Worm (Caenorhabditis elegans) whole organism, L3 larva: ENCODE results near the gene ZK697.8.

Experiments
- R02D3.7 ChIP-seq: fragments of 150-350 bp; optimal IDR thresholded peaks from 2 replicates; lab custom pipeline; 2014; ENCODE audit warnings: missing biosample characterization, missing genetic modification characterization
- ZK546.5 ChIP-seq: sonication (generic microtip); optimal IDR thresholded peaks from 2 replicates; lab custom pipeline; 2017; ENCODE audit warnings: missing biosample characterization, missing genetic modification characterization
- aly-2 ChIP-seq: fragments of 150-350 bp; optimal IDR thresholded peaks from 2 replicates; lab custom pipeline; 2014; ENCODE audit warnings: missing biosample characterization, missing genetic modification characterization
- ama-1 ChIP-seq: fragments of 150-350 bp; optimal IDR thresholded peaks from 2 replicates; lab custom pipeline; 2018
- ceh-16 ChIP-seq: sonication (generic microtip); optimal IDR thresholded peaks from 2 replicates; lab custom pipeline; 2017; ENCODE audit warnings: missing biosample characterization, missing genetic modification characterization
- ceh-28 ChIP-seq: fragments of 150-350 bp; optimal IDR thresholded peaks from 2 replicates; lab custom pipeline; 2014; ENCODE audit warnings: missing biosample characterization, missing genetic modification reagents, missing genetic modification characterization
- ceh-82 ChIP-seq: fragments of 150-350 bp; optimal IDR thresholded peaks from 2 replicates; lab custom pipeline; 2014; ENCODE audit warnings: missing biosample characterization, missing genetic modification characterization
- daf-12 ChIP-seq: fragments of 150-350 bp; optimal IDR thresholded peaks from 2 replicates; lab custom pipeline; 2014; ENCODE audit warnings: missing biosample characterization, missing genetic modification reagents, missing genetic modification characterization
- egl-5 ChIP-seq: fragments of 150-350 bp; optimal IDR thresholded peaks from 2 replicates; lab custom pipeline; 2017; ENCODE audit warnings: missing biosample characterization, missing genetic modification reagents, missing genetic modification characterization, inconsistent platforms
- elt-1 ChIP-seq: fragments of 150-350 bp; optimal IDR thresholded peaks from 2 replicates; lab custom pipeline; 2014; ENCODE audit warnings: missing biosample characterization, missing genetic modification characterization
- elt-2 ChIP-seq: sonication (generic microtip); optimal IDR thresholded peaks from 2 replicates; lab custom pipeline; 2016; ENCODE audit warnings: missing genetic modification reagents, mild to moderate bottlenecking, missing genetic modification characterization, missing compliant biosample characterization
- elt-3 ChIP-seq, 3 experiments: fragments of 150-350 bp in 1 of 3; sonication (generic microtip) in 2 of 3; optimal IDR thresholded peaks; 2 replicates in 2 of 3; 4 replicates in 1 of 3; lab custom pipeline; 2014 to 2017; ENCODE audit warnings: missing biosample characterization in 3 of 3, missing genetic modification characterization in 3 of 3
- fkh-10 ChIP-seq: sonication (generic microtip); optimal IDR thresholded peaks from 2 replicates; lab custom pipeline; 2017; ENCODE audit warnings: missing biosample characterization, missing genetic modification reagents, missing genetic modification characterization
- fkh-2 ChIP-seq: fragments of 150-350 bp; optimal IDR thresholded peaks from 2 replicates; lab custom pipeline; 2014; ENCODE audit warnings: missing biosample characterization, missing genetic modification reagents, missing genetic modification characterization
- fos-1 ChIP-seq: fragments of 150-350 bp; optimal IDR thresholded peaks from 2 replicates; lab custom pipeline; 2014; ENCODE audit warnings: missing biosample characterization, missing genetic modification characterization
- hmg-11 ChIP-seq: sonication (generic microtip); optimal IDR thresholded peaks from 2 replicates; lab custom pipeline; 2016; ENCODE audit warnings: missing genetic modification characterization, missing compliant biosample characterization
- jun-1 ChIP-seq: fragments of 150-350 bp; optimal IDR thresholded peaks from 2 replicates; lab custom pipeline; 2014; ENCODE audit warnings: missing biosample characterization, missing genetic modification reagents, missing genetic modification characterization
- lin-15B ChIP-seq: fragments of 150-350 bp; optimal IDR thresholded peaks from 2 replicates; lab custom pipeline; 2014; ENCODE audit warnings: missing biosample characterization, missing genetic modification characterization
- lin-39 ChIP-seq: fragments of 150-350 bp; optimal IDR thresholded peaks from 2 replicates; lab custom pipeline; 2018; ENCODE audit warnings: missing biosample characterization, missing genetic modification reagents, missing genetic modification characterization
- lsy-12 ChIP-seq: sonication (generic microtip); optimal IDR thresholded peaks from 2 replicates; lab custom pipeline; 2016; ENCODE audit warnings: mild to moderate bottlenecking, missing genetic modification characterization, missing compliant biosample characterization
- mml-1 ChIP-seq: fragments of 150-350 bp; sonication (generic microtip); optimal IDR thresholded peaks from 3 replicates; lab custom pipeline; 2014; ENCODE audit warnings: missing biosample characterization, missing genetic modification characterization
- nfya-1 ChIP-seq: sonication (generic microtip); optimal IDR thresholded peaks from 2 replicates; lab custom pipeline; 2017; ENCODE audit warnings: missing genetic modification characterization, mild to moderate bottlenecking, missing compliant biosample characterization, antibody characterized with exemption, moderate library complexity; ENCODE audit not compliant: insufficient read depth
- nhr-11 ChIP-seq: fragments of 150-350 bp; optimal IDR thresholded peaks from 2 replicates; lab custom pipeline; 2014; ENCODE audit warnings: missing biosample characterization, missing genetic modification characterization
- nhr-12 ChIP-seq: fragments of 150-350 bp; optimal IDR thresholded peaks from 2 replicates; lab custom pipeline; 2014; ENCODE audit warnings: missing biosample characterization, missing genetic modification characterization
- nhr-23 ChIP-seq: fragments of 150-350 bp; optimal IDR thresholded peaks from 2 replicates; lab custom pipeline; 2014; ENCODE audit warnings: missing biosample characterization, missing genetic modification reagents, missing genetic modification characterization
- nhr-237 ChIP-seq: fragments of 150-350 bp; optimal IDR thresholded peaks from 2 replicates; lab custom pipeline; 2014; ENCODE audit warnings: missing biosample characterization, missing genetic modification characterization
- nhr-25 ChIP-seq: sonication (generic microtip); optimal IDR thresholded peaks from 2 replicates; lab custom pipeline; 2017; ENCODE audit warnings: missing biosample characterization, missing genetic modification characterization
- nhr-28 ChIP-seq: fragments of 150-350 bp; optimal IDR thresholded peaks from 2 replicates; lab custom pipeline; 2014; ENCODE audit warnings: missing biosample characterization, missing genetic modification characterization
- nhr-67 ChIP-seq: fragments of 150-350 bp; optimal IDR thresholded peaks from 2 replicates; lab custom pipeline; 2014; ENCODE audit warnings: missing biosample characterization, missing genetic modification characterization
- nhr-76 ChIP-seq: fragments of 150-350 bp; sonication (generic microtip); optimal IDR thresholded peaks from 5 replicates; lab custom pipeline; 2014; ENCODE audit warnings: missing biosample characterization, missing genetic modification characterization
- nhr-77 ChIP-seq: fragments of 150-350 bp; optimal IDR thresholded peaks from 2 replicates; lab custom pipeline; 2014; ENCODE audit warnings: missing biosample characterization, missing genetic modification characterization
- pha-4 ChIP-seq: fragments of 150-350 bp; optimal IDR thresholded peaks from 2 replicates; lab custom pipeline; 2014; ENCODE audit warnings: missing biosample characterization, missing genetic modification reagents, missing genetic modification characterization
- pqm-1 ChIP-seq: fragments of 150-350 bp; optimal IDR thresholded peaks from 2 replicates; lab custom pipeline; 2017; ENCODE audit warnings: missing biosample characterization, missing genetic modification characterization, inconsistent platforms
- skn-1 ChIP-seq: fragments of 150-350 bp; optimal IDR thresholded peaks from 2 replicates; lab custom pipeline; 2014; ENCODE audit warnings: missing biosample characterization, missing genetic modification characterization
- snpc-4 ChIP-seq: fragments of 150-350 bp; optimal IDR thresholded peaks from 2 replicates; lab custom pipeline; 2014; ENCODE audit warnings: missing biosample characterization, missing genetic modification characterization
- tbx-2 ChIP-seq: sonication (generic microtip); optimal IDR thresholded peaks from 2 replicates; lab custom pipeline; 2016; ENCODE audit warnings: mild to moderate bottlenecking, missing genetic modification characterization, missing compliant biosample characterization
- unc-39 ChIP-seq: sonication (generic microtip); optimal IDR thresholded peaks from 4 replicates; lab custom pipeline; 2017; ENCODE audit warnings: missing biosample characterization, missing genetic modification characterization
- zag-1 ChIP-seq: fragments of 150-350 bp; optimal IDR thresholded peaks from 2 replicates; lab custom pipeline; 2014; ENCODE audit warnings: missing biosample characterization, missing genetic modification characterization
- ztf-4 ChIP-seq: fragments of 150-350 bp; optimal IDR thresholded peaks from 2 replicates; lab custom pipeline; 2014; ENCODE audit warnings: missing biosample characterization, missing genetic modification characterization

ZK697.8 gene

DNA sequence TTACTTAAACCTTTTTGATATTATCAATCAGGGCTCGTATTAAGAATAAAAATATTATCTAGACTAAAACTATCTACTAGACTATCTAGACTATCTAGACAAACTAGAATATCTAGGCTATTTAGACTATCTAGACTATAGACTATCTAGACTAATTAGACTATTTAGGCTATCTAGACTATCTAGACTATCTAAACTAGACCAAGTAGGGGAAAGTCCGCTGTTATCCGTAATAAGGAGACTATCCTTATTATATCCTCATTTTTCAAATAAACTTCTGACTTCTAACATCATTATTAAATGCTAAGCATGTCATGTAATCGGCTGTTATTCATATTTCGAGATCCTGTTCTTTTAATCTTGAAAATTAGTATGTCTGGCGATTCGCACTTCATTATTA, 27.0 kb downstream of the ZK697.8 start, which contains the start of gene srw-101:
TSS of gene srw-101 (plus strand) at position 301 of the 400 bp plus-strand sequence.
- TF ChIP-seq ama-1 (lab: Kevin White, UChicago): no peak
- no peak for TF ChIP-seq lin-15B (tag; lab: Kevin White, UChicago)
- TF ChIP-seq nhr-76 (tag; lab: Kevin White, UChicago): no peak
- TF ChIP-seq pqm-1: no peak
- no peak for TF ChIP-seq ceh-28
- TF ChIP-seq fos-1 (tag; lab: Kevin White, UChicago): no peak
- TF ChIP-seq egl-5 (tag; lab: Kevin White, UChicago): no peak
- TF ChIP-seq nhr-23 (tag; lab: Kevin White, UChicago): no peak
- TF ChIP-seq unc-39 (tag; lab: Kevin White, UChicago): no peak
- TF ChIP-seq pha-4: no peak
- no peak for TF ChIP-seq nhr-12 (tag; lab: Kevin White, UChicago)
- no peak for TF ChIP-seq nfya-1 (tag; lab: Kevin White, UChicago)
- TF ChIP-seq ztf-4 (tag; lab: Kevin White, UChicago): no peak
- TF ChIP-seq fkh-10 (GFP tag; lab: Kevin White, UChicago): no peak
- no peak for TF ChIP-seq hmg-11
- no peak for TF ChIP-seq R02D3.7 (tag; lab: Kevin White, UChicago)
- no peak for TF ChIP-seq tbx-2 (tag; lab: Kevin White, UChicago)
- TF ChIP-seq nhr-237 (tag; lab: Kevin White, UChicago): no peak

DNA sequence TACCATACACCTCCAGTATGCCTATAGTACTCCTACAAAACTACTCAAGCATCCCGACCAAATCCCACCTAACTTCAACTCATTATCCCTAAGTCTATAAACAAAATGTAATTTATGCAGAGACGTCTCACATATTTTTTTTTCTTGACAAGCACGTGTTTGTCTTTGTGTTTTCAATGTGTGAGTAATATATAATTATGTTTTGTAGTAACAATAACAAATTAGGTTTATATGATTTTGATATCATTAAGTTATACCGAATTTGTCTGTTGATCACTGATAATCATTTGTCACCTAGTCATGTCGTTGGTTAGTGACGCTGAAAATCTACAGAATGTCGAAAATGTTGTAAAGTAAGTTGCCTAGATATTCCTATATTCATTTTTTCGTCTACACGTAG, 29.0 kb downstream of the ZK697.8 start, which contains the start of gene srw-102:
TSS of gene srw-102 (plus strand) at position 301 of the 400 bp plus-strand sequence.
- TF ChIP-seq nfya-1 (tag; lab: Kevin White, UChicago) (no peak), daf-12 (tag; lab: Kevin White, UChicago) (no peak), R02D3.7 (tag; lab: Kevin White, UChicago) (no peak), unc-39 (tag; lab: Kevin White, UChicago) (no peak), elt-3 (tag; optimal IDR thresholded peaks at IDR 0.05; lab: Kevin White, UChicago) (no peak), nhr-77 (tag; lab: Kevin White, UChicago) (no peak), fkh-2 (tag; lab: Kevin White, UChicago) (no peak), nhr-25 (tag; lab: Kevin White, UChicago) (no peak), ZK546.5 (tag; lab: Kevin White, UChicago) (no peak), pqm-1 (no peak), fkh-10 (GFP tag; lab: Kevin White, UChicago) (no peak), nhr-12 (tag; lab: Kevin White, UChicago) (no peak), egl-5 (tag; lab: Kevin White, UChicago) (no peak), lin-39 (tag; lab: Kevin White, UChicago) (no peak), aly-2 (no peak)

DNA sequence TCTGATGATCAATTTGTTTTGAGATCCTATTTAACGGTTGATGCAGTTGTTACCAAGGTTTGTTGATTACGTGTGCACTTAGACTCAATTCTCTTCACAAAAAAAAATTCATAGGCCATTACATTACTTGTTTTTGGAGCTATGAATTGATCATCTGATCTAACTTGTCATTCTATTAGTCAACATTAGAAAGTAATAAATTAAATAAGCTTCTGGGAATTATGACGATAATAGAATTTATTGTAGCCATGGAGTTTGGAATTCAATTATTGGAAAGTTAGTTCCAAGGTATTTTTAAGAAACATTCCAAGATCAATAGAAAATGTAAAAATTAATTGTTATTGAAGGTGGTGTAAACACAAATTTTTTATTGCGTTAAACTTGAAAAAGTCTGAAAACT, 30.7 kb downstream of the ZK697.8 start:
- TF ChIP-seq skn-1 (no peak), ztf-4 (tag; lab: Kevin White, UChicago) (no peak), nhr-11 (no peak), nfya-1 (tag; lab: Kevin White, UChicago) (no peak), mml-1 (tag; lab: Kevin White, UChicago) (no peak), ceh-82 (tag; lab: Kevin White, UChicago) (no peak), fkh-10 (GFP tag; lab: Kevin White, UChicago) (no peak), pha-4 (no peak), nhr-67 (no peak), elt-1 (tag; lab: Kevin White, UChicago) (no peak), fos-1 (tag; lab: Kevin White, UChicago) (no peak)

DNA sequence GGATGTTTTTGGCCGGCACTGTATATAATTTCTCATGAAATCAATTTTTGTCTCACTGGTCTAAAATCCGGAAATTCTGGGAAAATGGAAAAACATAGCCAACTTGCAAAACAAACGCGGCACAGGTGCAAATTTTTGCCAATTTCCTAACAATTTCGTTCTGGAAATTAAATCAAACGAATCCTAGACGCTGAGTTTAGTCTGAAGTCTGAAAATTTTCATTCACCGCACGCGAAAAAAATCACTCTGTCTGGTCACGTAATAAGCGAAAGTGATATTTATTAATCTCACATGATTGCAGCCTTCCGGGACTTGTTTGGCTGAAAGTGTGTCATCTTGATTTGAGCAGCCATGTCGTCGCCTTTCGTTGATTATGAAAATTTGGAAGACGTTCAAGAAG, 32.1 kb downstream of the ZK697.8 start, which contains the start of gene srw-103:
TSS of gene srw-103 (plus strand) at position 301 of the 400 bp plus-strand sequence.
- TF ChIP-seq ZK546.5 (tag; lab: Kevin White, UChicago) (no peak), jun-1 (tag; lab: Kevin White, UChicago) (no peak), unc-39 (tag; lab: Kevin White, UChicago) (no peak), nhr-67 (no peak), egl-5 (tag; lab: Kevin White, UChicago) (no peak), ceh-16 (tag; lab: Kevin White, UChicago) (no peak), snpc-4 (no peak), ama-1 (lab: Kevin White, UChicago) (no peak), zag-1 (tag; lab: Kevin White, UChicago) (no peak), fkh-2 (tag; lab: Kevin White, UChicago) (no peak), pha-4 (no peak), nhr-23 (tag; lab: Kevin White, UChicago) (no peak), ztf-4 (tag; lab: Kevin White, UChicago) (no peak), nhr-28 (tag; lab: Kevin White, UChicago) (no peak), nhr-11 (no peak), elt-2 (tag; lab: Kevin White, UChicago) (no peak), mml-1 (tag; lab: Kevin White, UChicago) (no peak), lsy-12 (tag; lab: Kevin White, UChicago) (no peak), R02D3.7 (tag; lab: Kevin White, UChicago) (no peak)
- TF ChIP-seq, all 47 proteins: peak for 0
